Fruit fly (Drosophila melanogaster) whole organism, embryonic: ENCODE data around the gene trr.

Experiments
- ATbp ChIP-seq: fragments of 200-800 bp; sonication (Bioruptor generic); optimal IDR thresholded peaks from 2 replicates; lab custom pipeline; 2017; ENCODE audit warnings: missing biosample characterization, mild to moderate bottlenecking, missing genetic modification characterization, missing genetic modification reagents
- Abd-B ChIP-seq: fragments of 200-800 bp; sonication (Bioruptor generic); optimal IDR thresholded peaks from 2 replicates; lab custom pipeline; 2018; ENCODE audit warnings: missing biosample characterization, mild to moderate bottlenecking, missing genetic modification characterization, moderate library complexity
- Asciz ChIP-seq: fragments of 200-800 bp; sonication (Bioruptor generic); optimal IDR thresholded peaks from 2 replicates; lab custom pipeline; 2017; ENCODE audit warnings: missing biosample characterization, mild to moderate bottlenecking, missing genetic modification characterization, missing genetic modification reagents
- CG11085 ChIP-seq: fragments of 200-800 bp; sonication (Bioruptor generic); IDR thresholded peaks from 2 replicates; pipeline ENCODE4 v1.3.6; 2022; ENCODE audit warnings: missing biosample characterization, missing genetic modification characterization
- CG11560 ChIP-seq: fragments of 200-800 bp; sonication (Bioruptor generic); IDR thresholded peaks from 3 replicates; pipeline ENCODE4 v1.3.6; 2022; ENCODE audit warnings: missing biosample characterization, missing genetic modification characterization
- CG12104 ChIP-seq: fragments of 200-800 bp; sonication (Bioruptor generic); optimal IDR thresholded peaks from 3 replicates; lab custom pipeline; 2016; ENCODE audit warnings: missing biosample characterization, missing genetic modification characterization
- CG12155 ChIP-seq: fragments of 200-800 bp; sonication (Bioruptor generic); optimal IDR thresholded peaks from 3 replicates; lab custom pipeline; 2016; ENCODE audit warnings: missing biosample characterization, missing genetic modification characterization
- CG12744 ChIP-seq: fragments of 200-800 bp; sonication (Bioruptor generic); optimal IDR thresholded peaks from 2 replicates; lab custom pipeline; 2016; ENCODE audit warnings: missing biosample characterization, missing genetic modification characterization
- CG15011 ChIP-seq: fragments of 200-800 bp; sonication (Bioruptor generic); optimal IDR thresholded peaks from 3 replicates; lab custom pipeline; 2018; ENCODE audit warnings: missing biosample characterization, mild to moderate bottlenecking, missing genetic modification characterization
- CG15514 ChIP-seq: fragments of 200-800 bp; sonication (Bioruptor generic); optimal IDR thresholded peaks from 3 replicates; lab custom pipeline; 2017; ENCODE audit warnings: missing biosample characterization, missing genetic modification characterization, mild to moderate bottlenecking, moderate library complexity, missing genetic modification reagents
- CG15696 ChIP-seq: fragments of 200-800 bp; sonication (Bioruptor generic); optimal IDR thresholded peaks from 2 replicates; lab custom pipeline; 2019; ENCODE audit warnings: missing biosample characterization, mild to moderate bottlenecking, missing genetic modification characterization, moderate library complexity
- CG1647 ChIP-seq: fragments of 200-800 bp; sonication (Bioruptor generic); optimal IDR thresholded peaks from 3 replicates; lab custom pipeline; 2016; ENCODE audit warnings: missing biosample characterization, missing genetic modification characterization
- CG17186 ChIP-seq: fragments of 200-800 bp; sonication (Bioruptor generic); optimal IDR thresholded peaks from 3 replicates; lab custom pipeline; 2017; ENCODE audit warnings: missing biosample characterization, missing genetic modification reagents, missing genetic modification characterization
- CG17385 ChIP-seq: fragments of 200-800 bp; sonication (Bioruptor generic); optimal IDR thresholded peaks from 3 replicates; lab custom pipeline; 2018; ENCODE audit warnings: missing biosample characterization, mild to moderate bottlenecking, missing genetic modification characterization
- CG2120 ChIP-seq: fragments of 200-800 bp; sonication (Bioruptor generic); optimal IDR thresholded peaks from 3 replicates; lab custom pipeline; 2016; ENCODE audit warnings: missing biosample characterization, missing genetic modification characterization
- CG2199 ChIP-seq: fragments of 200-800 bp; sonication (Bioruptor generic); IDR thresholded peaks from 3 replicates; pipeline ENCODE4 v1.3.6; 2022; ENCODE audit warnings: missing biosample characterization, missing genetic modification characterization
- CG2889 ChIP-seq: fragments of 200-800 bp; sonication (Bioruptor generic); IDR thresholded peaks from 3 replicates; pipeline ENCODE4 v1.3.6; 2022; ENCODE audit warnings: missing biosample characterization, missing genetic modification characterization
- CG31441 ChIP-seq: fragments of 200-800 bp; sonication (Bioruptor generic); IDR thresholded peaks from 2 replicates; pipeline ENCODE4 v1.3.6; 2022; ENCODE audit warnings: missing biosample characterization, missing genetic modification characterization
- CG4404 ChIP-seq: fragments of 200-800 bp; sonication (Bioruptor generic); IDR thresholded peaks from 2 replicates; pipeline ENCODE4 v1.3.6; 2022; ENCODE audit warnings: missing biosample characterization, missing genetic modification characterization
- CG5180 ChIP-seq: fragments of 200-800 bp; sonication (Bioruptor generic); optimal IDR thresholded peaks from 3 replicates; lab custom pipeline; 2017; ENCODE audit warnings: missing biosample characterization, missing genetic modification characterization, mild to moderate bottlenecking, moderate library complexity, missing genetic modification reagents
- CG6689 ChIP-seq: fragments of 200-800 bp; sonication (Bioruptor generic); IDR thresholded peaks from 2 replicates; pipeline ENCODE4 v1.3.6; 2022; ENCODE audit warnings: missing biosample characterization, missing genetic modification characterization
- CG6791 ChIP-seq: fragments of 200-800 bp; sonication (Bioruptor generic); IDR thresholded peaks from 3 replicates; pipeline ENCODE4 v1.3.6; 2022; ENCODE audit warnings: missing biosample characterization, missing genetic modification characterization; ENCODE audit not compliant: partially characterized antibody
- Dll ChIP-seq: fragments of 200-800 bp; sonication (Bioruptor generic); IDR thresholded peaks from 4 replicates; pipeline ENCODE4 v1.3.6; 2022; ENCODE audit warnings: missing biosample characterization, missing genetic modification characterization; ENCODE audit not compliant: partially characterized antibody
- Doc2 ChIP-seq: fragments of 200-800 bp; sonication (Bioruptor generic); IDR thresholded peaks from 2 replicates; pipeline ENCODE4 v1.3.6; 2022; ENCODE audit warnings: missing biosample characterization, missing genetic modification characterization
- HLH4C ChIP-seq: fragments of 200-800 bp; sonication (Bioruptor generic); IDR thresholded peaks from 3 replicates; pipeline ENCODE4 v1.3.6; 2022; ENCODE audit warnings: missing biosample characterization, missing genetic modification characterization; ENCODE audit not compliant: partially characterized antibody
- Hey ChIP-seq: fragments of 200-800 bp; sonication (Bioruptor generic); optimal IDR thresholded peaks from 3 replicates; lab custom pipeline; 2018; ENCODE audit warnings: missing biosample characterization, mild to moderate bottlenecking, missing genetic modification characterization
- Hmx ChIP-seq: fragments of 200-800 bp; sonication (Bioruptor generic); optimal IDR thresholded peaks from 2 replicates; lab custom pipeline; 2016; ENCODE audit warnings: missing biosample characterization, missing genetic modification characterization
- Myb ChIP-seq: fragments of 200-800 bp; sonication (Bioruptor generic); optimal IDR thresholded peaks from 2 replicates; lab custom pipeline; 2016; ENCODE audit warnings: missing biosample characterization, missing genetic modification characterization
- Neu2 ChIP-seq: fragments of 200-800 bp; sonication (Bioruptor generic); optimal IDR thresholded peaks from 3 replicates; lab custom pipeline; 2016; ENCODE audit warnings: missing biosample characterization, missing genetic modification characterization, borderline replicate concordance
- Oaz ChIP-seq: fragments of 200-800 bp; sonication (Bioruptor generic); IDR thresholded peaks from 2 replicates; pipeline ENCODE4 v1.3.6; 2022; ENCODE audit warnings: missing biosample characterization, missing genetic modification characterization
- Ravus ChIP-seq: fragments of 200-800 bp; sonication (Bioruptor generic); IDR thresholded peaks from 2 replicates; pipeline ENCODE4 v1.3.6; 2022; ENCODE audit warnings: missing biosample characterization, missing genetic modification characterization
- Six4 ChIP-seq: fragments of 200-800 bp; sonication (Bioruptor generic); optimal IDR thresholded peaks from 2 replicates; lab custom pipeline; 2016; ENCODE audit warnings: missing biosample characterization, missing genetic modification characterization
- TFAM ChIP-seq: fragments of 200-800 bp; sonication (Bioruptor generic); optimal IDR thresholded peaks from 2 replicates; lab custom pipeline; 2017; ENCODE audit warnings: missing biosample characterization, missing genetic modification characterization, inconsistent platforms
- bigmax ChIP-seq: fragments of 200-800 bp; sonication (Bioruptor generic); optimal IDR thresholded peaks from 2 replicates; lab custom pipeline; 2018; ENCODE audit warnings: missing biosample characterization, mild to moderate bottlenecking, missing genetic modification characterization
- cwo ChIP-seq: fragments of 200-800 bp; sonication (Bioruptor generic); optimal IDR thresholded peaks from 3 replicates; lab custom pipeline; 2017; ENCODE audit warnings: missing biosample characterization, missing genetic modification characterization, mild to moderate bottlenecking, moderate library complexity, missing genetic modification reagents
- danr ChIP-seq: fragments of 200-800 bp; sonication (Bioruptor generic); IDR thresholded peaks from 2 replicates; pipeline ENCODE4 v1.3.6; 2022; ENCODE audit warnings: missing biosample characterization, missing genetic modification characterization
- dmrt99B ChIP-seq: fragments of 200-800 bp; sonication (Bioruptor generic); optimal IDR thresholded peaks from 2 replicates; lab custom pipeline; 2018; ENCODE audit warnings: missing biosample characterization, mild to moderate bottlenecking, missing genetic modification characterization, moderate library complexity
- eyg ChIP-seq: fragments of 200-800 bp; sonication (Bioruptor generic); optimal IDR thresholded peaks from 3 replicates; lab custom pipeline; 2016; ENCODE audit warnings: missing biosample characterization, missing genetic modification characterization
- gsb ChIP-seq: fragments of 200-800 bp; sonication (Bioruptor generic); IDR thresholded peaks from 2 replicates; pipeline ENCODE4 v1.3.6; 2022; ENCODE audit warnings: missing biosample characterization, missing genetic modification characterization
- mam ChIP-seq: fragments of 200-800 bp; sonication (Bioruptor generic); optimal IDR thresholded peaks from 3 replicates; lab custom pipeline; 2016; ENCODE audit warnings: missing biosample characterization, missing genetic modification characterization
- nmo ChIP-seq: fragments of 200-800 bp; sonication (Bioruptor generic); optimal IDR thresholded peaks from 2 replicates; lab custom pipeline; 2018; ENCODE audit warnings: missing biosample characterization, mild to moderate bottlenecking, missing genetic modification characterization, moderate library complexity
- pan ChIP-seq, 4 experiments: fragments of >200 bp in 3 of 4; fragments of 200-800 bp in 1 of 4; sonication (Bioruptor generic) in 1 of 4; optimal IDR thresholded peaks in 3 of 4; IDR thresholded peaks in 1 of 4; 2 replicates each; pipeline versions ENCODE4 v1.3.6 to Lab custom; 2017 to 2022; ENCODE audit warnings: missing biosample characterization in 2 of 4, missing genetic modification characterization in 2 of 4, mixed read lengths in 1 of 4
- pb ChIP-seq: fragments of 200-800 bp; sonication (Bioruptor generic); optimal IDR thresholded peaks from 3 replicates; lab custom pipeline; 2016; ENCODE audit warnings: missing biosample characterization, missing genetic modification characterization
- prd ChIP-seq, 3 experiments: fragments of >200 bp in 2 of 3; fragments of 200-800 bp in 1 of 3; sonication (Bioruptor generic) in 1 of 3; optimal IDR thresholded peaks in 2 of 3; IDR thresholded peaks in 1 of 3; 2 replicates in 2 of 3; 3 replicates in 1 of 3; pipeline versions ENCODE4 v1.3.6 to Lab custom; 2017 to 2022; ENCODE audit warnings: missing biosample characterization in 1 of 3, missing genetic modification characterization in 1 of 3
- scrt ChIP-seq: fragments of 200-800 bp; sonication (Bioruptor generic); optimal IDR thresholded peaks from 2 replicates; lab custom pipeline; 2018; ENCODE audit warnings: missing biosample characterization, mild to moderate bottlenecking, missing genetic modification characterization, moderate library complexity
- seq ChIP-seq: fragments of 200-800 bp; sonication (Bioruptor generic); IDR thresholded peaks from 2 replicates; pipeline ENCODE4 v1.3.6; 2022; ENCODE audit warnings: missing biosample characterization, missing genetic modification characterization
- stwl ChIP-seq: fragments of 200-800 bp; sonication (Bioruptor generic); optimal IDR thresholded peaks from 3 replicates; lab custom pipeline; 2018; ENCODE audit warnings: missing biosample characterization, mild to moderate bottlenecking, missing genetic modification characterization, moderate library complexity
- twi ChIP-seq: fragments of 200-800 bp; optimal IDR thresholded peaks from 2 replicates; lab custom pipeline; 2019; ENCODE audit warnings: missing biosample characterization, mild to moderate bottlenecking, missing genetic modification characterization, moderate library complexity
- z ChIP-seq: fragments of 200-800 bp; sonication (Bioruptor generic); IDR thresholded peaks from 3 replicates; pipeline ENCODE4 v1.3.6; 2022; ENCODE audit warnings: missing biosample characterization, missing genetic modification characterization

trr gene

DNA sequence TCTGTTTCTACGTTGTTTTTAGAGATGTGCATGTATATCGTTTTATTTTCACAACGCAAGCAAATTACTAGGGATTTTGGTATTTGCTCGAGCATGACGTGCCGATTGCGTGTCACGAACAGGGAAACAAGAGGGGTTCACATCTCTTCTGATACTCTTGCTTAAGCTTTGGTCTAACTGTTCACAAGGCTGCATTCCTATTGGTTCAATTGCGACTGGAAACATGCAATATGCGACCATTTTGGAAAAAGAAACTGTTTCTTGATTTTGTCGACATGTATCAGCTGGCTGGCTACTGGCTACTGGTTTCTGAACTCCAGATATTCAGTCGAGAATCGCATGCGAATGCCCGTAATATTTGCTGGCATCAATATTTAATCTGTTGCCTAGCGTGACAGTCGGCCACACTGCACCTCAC lies 9.6 kb downstream of the trr start, which contains the start of gene Coa8 (continued):
- TF ChIP-seq Dll (GFP tag; lab: Robert Waterston, UW) (peak; percentile 57), CG17385 (peak; percentile 31), Ravus (GFP tag; lab: Robert Waterston, UW) (no peak; the same call in 1 of the 2 replicates), CG31441 (GFP tag; lab: Robert Waterston, UW) (0 out of 2 replicates have a peak, but pooled peaks have one; percentile 4), stwl (tag; lab: Kevin White, UChicago) (no peak), prd (optimal IDR thresholded peaks at IDR 0.05; lab: Kevin White, UChicago) (no peak), prd (GFP tag; IDR thresholded peaks at IDR 0.05; lab: Robert Waterston, UW) (peak; percentile 61), mam (GFP tag; lab: Kevin White, UChicago) (peak; percentile 40), cwo (GFP tag; lab: Kevin White, UChicago) (no peak), CG15011 (no peak), CG12744 (no peak), CG12155 (peak; percentile 11), gsb (GFP tag; lab: Robert Waterston, UW) (no peak), bigmax (GFP tag; lab: Kevin White, UChicago) (no peak), Hmx (no peak), Asciz (GFP tag; lab: Kevin White, UChicago) (no peak), HLH4C (GFP tag; lab: Robert Waterston, UW) (peak; percentile 42; the same call in 1 of the 3 replicates), TFAM (GFP tag; lab: Kevin White, UChicago) (no peak), Six4 (no peak), dmrt99B (no peak), z (GFP tag; lab: Robert Waterston, UW) (no peak), nmo (peak; percentile 40), pan (optimal IDR thresholded peaks at IDR 0.05; lab: Kevin White, UChicago) (no peak), pan (GFP tag; optimal IDR thresholded peaks at IDR 0.05 in 1 of 2, IDR thresholded peaks at IDR 0.05 in 1 of 2) (peak in 1 of 2 experiments; percentile 54), eyg (no peak), scrt (GFP tag; lab: Kevin White, UChicago) (no peak), CG2889 (GFP tag; lab: Robert Waterston, UW) (no peak), Myb (GFP tag; lab: Kevin White, UChicago) (peak; percentile 26), Oaz (no peak), Hey (tag; lab: Kevin White, UChicago) (no peak), Neu2 (GFP tag; lab: Kevin White, UChicago) (no peak), twi (tag; lab: Kevin White, UChicago) (no peak), CG5180 (GFP tag; lab: Kevin White, UChicago) (no peak), CG11085 (0 out of 2 replicates have a peak, but pooled peaks have one; percentile 14), CG6791 (GFP tag; lab: Robert Waterston, UW) (peak; percentile 30; the same call in 1 of the 3 replicates), CG4404 (GFP tag; lab: Robert Waterston, UW) (peak; percentile 33; the same call in 1 of the 2 replicates), Abd-B (peak; percentile 17), CG11560 (tag; lab: Robert Waterston, UW) (no peak), CG17186 (GFP tag; lab: Kevin White, UChicago) (no peak), ATbp (GFP tag; lab: Kevin White, UChicago) (no peak), CG1647 (GFP tag; lab: Kevin White, UChicago) (no peak), CG12104 (GFP tag; lab: Kevin White, UChicago) (no peak), CG15514 (GFP tag; lab: Kevin White, UChicago) (peak; percentile 53), CG15696 (tag; lab: Kevin White, UChicago) (peak; percentile 29), CG6689 (GFP tag; lab: Robert Waterston, UW) (peak; percentile 25; the same call in 1 of the 2 replicates), pb (no peak), CG2199 (GFP tag; lab: Robert Waterston, UW) (no peak), Doc2 (GFP tag; lab: Robert Waterston, UW) (no peak), seq (GFP tag; lab: Robert Waterston, UW) (no peak), danr (GFP tag; lab: Robert Waterston, UW) (no peak), CG2120 (GFP tag; lab: Kevin White, UChicago) (peak; percentile 52)
